Worm (Caenorhabditis elegans): ENCODE measurements around the gene srh-11.

Gene srh-11

ce11 chrX:8286164-8286563 lies 32.7 kb downstream of the srh-11 start:
- TF ChIP-seq jun-1 (tag; optimal IDR thresholded peaks at IDR 0.05) (no peak), skn-1 (tag; optimal IDR thresholded peaks at IDR 0.05) (no peak), lin-15B (tag; optimal IDR thresholded peaks at IDR 0.05) (no peak), elt-2 (tag; optimal IDR thresholded peaks at IDR 0.05) (no peak), ceh-16 (tag; optimal IDR thresholded peaks at IDR 0.05) (no peak), pqm-1 (tag; optimal IDR thresholded peaks at IDR 0.05) (no peak), ceh-28 (tag; optimal IDR thresholded peaks at IDR 0.05) (no peak), nhr-12 (tag; optimal IDR thresholded peaks at IDR 0.05) (no peak), aly-2 (tag; optimal IDR thresholded peaks at IDR 0.05) (no peak), nhr-23 (tag; optimal IDR thresholded peaks at IDR 0.05) (no peak)

ce11 chrX:8285169-8285796 lies 33.6 kb downstream of the srh-11 start, which contains the start of the genes fis-2 and F13B9.2:
Gene fis-2 (minus strand): TSS chrX:8285219.
Gene F13B9.2 (plus strand): TSS chrX:8285683.
- TF ChIP-seq pha-4 (tag; optimal IDR thresholded peaks at IDR 0.05) (no peak), nhr-23 (tag; optimal IDR thresholded peaks at IDR 0.05) (peak; percentile 46), snpc-4 (tag; optimal IDR thresholded peaks at IDR 0.05) (no peak), skn-1 (tag; optimal IDR thresholded peaks at IDR 0.05) (no peak), hmg-11 (tag; optimal IDR thresholded peaks at IDR 0.05) (no peak), lin-15B (tag; optimal IDR thresholded peaks at IDR 0.05) (no peak), pqm-1 (tag; optimal IDR thresholded peaks at IDR 0.05) (no peak), nhr-237 (tag; optimal IDR thresholded peaks at IDR 0.05) (no peak)

- TF ChIP-seq zag-1 (tag; optimal IDR thresholded peaks at IDR 0.05): no peak
- no peak for TF ChIP-seq egl-5 (tag; optimal IDR thresholded peaks at IDR 0.05)
- TF ChIP-seq elt-3 (tag; optimal IDR thresholded peaks at IDR 0.05): no peak
- TF ChIP-seq egl-27 (tag; optimal IDR thresholded peaks at IDR 0.05): no peak
- no peak for TF ChIP-seq pha-4 (tag; optimal IDR thresholded peaks at IDR 0.05)
- no peak for TF ChIP-seq unc-62 (GFP tag; optimal IDR thresholded peaks at IDR 0.05)
- no peak for TF ChIP-seq R02D3.7 (tag; optimal IDR thresholded peaks at IDR 0.05)
- TF ChIP-seq nhr-76 (tag; optimal IDR thresholded peaks at IDR 0.05): no peak
- no peak for TF ChIP-seq ceh-16 (tag; optimal IDR thresholded peaks at IDR 0.05)
- no peak for TF ChIP-seq nfya-1 (tag; optimal IDR thresholded peaks at IDR 0.05; ENCODE audit: insufficient read depth)
These were observed 34.8 kb downstream of the srh-11 start for ce11 chrX:8284003-8284402.

ce11 chrX:8276984-8277383 lies 41.9 kb downstream of the srh-11 start:
- no peak for TF ChIP-seq lsy-12 (tag; optimal IDR thresholded peaks at IDR 0.05)

ce11 chrX:8276333-8276732 lies 42.5 kb downstream of the srh-11 start:
- TF ChIP-seq hmg-11 (tag; optimal IDR thresholded peaks at IDR 0.05): peak; percentile 42
- TF ChIP-seq nhr-67 (tag; optimal IDR thresholded peaks at IDR 0.05): no peak
- TF ChIP-seq elt-1 (tag; optimal IDR thresholded peaks at IDR 0.05): no peak
- TF ChIP-seq zag-1 (tag; optimal IDR thresholded peaks at IDR 0.05): no peak
- no peak for TF ChIP-seq nhr-76 (tag; optimal IDR thresholded peaks at IDR 0.05)
- TF ChIP-seq lin-15B (tag; optimal IDR thresholded peaks at IDR 0.05): no peak
- TF ChIP-seq lin-39 (tag; optimal IDR thresholded peaks at IDR 0.05): no peak
- no peak for TF ChIP-seq aly-2 (tag; optimal IDR thresholded peaks at IDR 0.05)
- TF ChIP-seq pha-4 (tag; optimal IDR thresholded peaks at IDR 0.05): peak; percentile 9
- no peak for TF ChIP-seq nhr-23 (tag; optimal IDR thresholded peaks at IDR 0.05)
- TF ChIP-seq nfya-1 (tag; optimal IDR thresholded peaks at IDR 0.05; ENCODE audit: insufficient read depth): peak; percentile 60

- TF ChIP-seq mdl-1 (tag; optimal IDR thresholded peaks at IDR 0.05): no peak
- TF ChIP-seq sea-2 (GFP tag; optimal IDR thresholded peaks at IDR 0.05): no peak
- TF ChIP-seq nhr-76 (tag; optimal IDR thresholded peaks at IDR 0.05): no peak
- TF ChIP-seq lsy-12 (tag; optimal IDR thresholded peaks at IDR 0.05): no peak
- no peak for TF ChIP-seq elt-1 (tag; optimal IDR thresholded peaks at IDR 0.05)
- no peak for TF ChIP-seq mml-1 (tag; optimal IDR thresholded peaks at IDR 0.05)
- no peak for TF ChIP-seq nhr-28 (tag; optimal IDR thresholded peaks at IDR 0.05)
- no peak for TF ChIP-seq zag-1 (tag; optimal IDR thresholded peaks at IDR 0.05)
- TF ChIP-seq nhr-237 (tag; optimal IDR thresholded peaks at IDR 0.05): no peak
- TF ChIP-seq aly-2 (tag; optimal IDR thresholded peaks at IDR 0.05): no peak
- TF ChIP-seq ama-1 (optimal IDR thresholded peaks at IDR 0.05): no peak
- TF ChIP-seq fkh-10 (GFP tag; optimal IDR thresholded peaks at IDR 0.05): no peak
- TF ChIP-seq eor-1 (tag; optimal IDR thresholded peaks at IDR 0.05): no peak
- TF ChIP-seq elt-3 (tag; optimal IDR thresholded peaks at IDR 0.05): no peak
These were observed 44.0 kb downstream of the srh-11 start, which contains the start of gene ksr-1 for ce11 chrX:8274869-8275268. Gene ksr-1 (plus strand): TSS chrX:8275169.

Measured in whole organism, L3 larva.